Worm (Caenorhabditis elegans) whole organism, late embryonic: ENCODE measurements around the gene Y105C5A.15.

Experiments used
- C38D4.7 ChIP-seq: fragments of 200-800 bp; sonication (Bioruptor generic); optimal IDR thresholded peaks from 2 replicates; lab custom pipeline; 2018; ENCODE audit warnings: mild to moderate bottlenecking, missing genetic modification characterization, moderate library complexity, missing compliant biosample characterization
- T23F11.4 ChIP-seq: fragments of 200-800 bp; sonication (Bioruptor generic); optimal IDR thresholded peaks from 2 replicates; lab custom pipeline; 2018; ENCODE audit warnings: mild to moderate bottlenecking, missing genetic modification characterization, missing compliant biosample characterization
- Y22D7AL.16 ChIP-seq: sonication (generic microtip); optimal IDR thresholded peaks from 2 replicates; lab custom pipeline; 2016; ENCODE audit warnings: missing genetic modification characterization, missing compliant biosample characterization
- ama-1 ChIP-seq: fragments of 150-350 bp; optimal IDR thresholded peaks from 2 replicates; lab custom pipeline; 2014
- ceh-18 ChIP-seq: sonication (generic microtip); optimal IDR thresholded peaks from 2 replicates; lab custom pipeline; 2016; ENCODE audit warnings: missing genetic modification characterization, missing compliant biosample characterization
- ceh-19 ChIP-seq: fragments of 200-800 bp; sonication (Bioruptor generic); optimal IDR thresholded peaks from 2 replicates; lab custom pipeline; 2018; ENCODE audit warnings: mild to moderate bottlenecking, missing genetic modification characterization, missing compliant biosample characterization
- ceh-2 ChIP-seq: sonication (generic microtip); optimal IDR thresholded peaks from 2 replicates; lab custom pipeline; 2016; ENCODE audit warnings: missing genotype, missing genetic modification characterization, missing compliant biosample characterization
- ceh-30 ChIP-seq: fragments of 150-350 bp; optimal IDR thresholded peaks from 2 replicates; lab custom pipeline; 2014; ENCODE audit warnings: missing biosample characterization, missing genetic modification characterization
- ceh-45 ChIP-seq: fragments of 200-800 bp; sonication (Bioruptor generic); IDR thresholded peaks from 2 replicates; pipeline ENCODE4 v1.3.6; 2022; ENCODE audit warnings: missing genetic modification reagents, missing genetic modification characterization, missing compliant biosample characterization
- dve-1 ChIP-seq: sonication (generic microtip); optimal IDR thresholded peaks from 2 replicates; lab custom pipeline; 2017; ENCODE audit warnings: antibody characterized with exemption, mild to moderate bottlenecking, missing genetic modification characterization, missing compliant biosample characterization
- elt-4 ChIP-seq: sonication (generic microtip); optimal IDR thresholded peaks from 2 replicates; lab custom pipeline; 2016; ENCODE audit warnings: missing genetic modification characterization, missing compliant biosample characterization
- fax-1 ChIP-seq: sonication (generic microtip); optimal IDR thresholded peaks from 2 replicates; lab custom pipeline; 2016; ENCODE audit warnings: missing genotype, missing genetic modification characterization, missing compliant biosample characterization
- fkh-10 ChIP-seq: fragments of 150-350 bp; optimal IDR thresholded peaks from 2 replicates; lab custom pipeline; 2014; ENCODE audit warnings: missing biosample characterization, missing genetic modification reagents, missing genetic modification characterization
- gmeb-2 ChIP-seq: sonication (generic microtip); optimal IDR thresholded peaks from 2 replicates; lab custom pipeline; 2016; ENCODE audit warnings: missing genetic modification characterization, inconsistent platforms, missing compliant biosample characterization
- hlh-15 ChIP-seq: sonication (generic microtip); optimal IDR thresholded peaks from 2 replicates; lab custom pipeline; 2016; ENCODE audit warnings: missing genetic modification characterization, missing compliant biosample characterization
- hlh-6 ChIP-seq: sonication (generic microtip); optimal IDR thresholded peaks from 2 replicates; lab custom pipeline; 2016; ENCODE audit warnings: missing genotype, missing genetic modification characterization, missing compliant biosample characterization
- hlh-8 ChIP-seq: sonication (generic microtip); optimal IDR thresholded peaks from 2 replicates; lab custom pipeline; 2016; ENCODE audit warnings: missing genotype, missing genetic modification characterization, missing compliant biosample characterization
- madf-2 ChIP-seq: sonication (generic microtip); optimal IDR thresholded peaks from 2 replicates; lab custom pipeline; 2017; ENCODE audit warnings: missing genetic modification characterization, missing compliant biosample characterization
- nhr-11 ChIP-seq: fragments of 150-350 bp; optimal IDR thresholded peaks from 2 replicates; lab custom pipeline; 2014; ENCODE audit warnings: missing biosample characterization, missing genetic modification characterization
- nhr-232 ChIP-seq: sonication (generic microtip); optimal IDR thresholded peaks from 2 replicates; lab custom pipeline; 2016; ENCODE audit warnings: missing genetic modification characterization, missing compliant biosample characterization
- npax-4 ChIP-seq: sonication (generic microtip); optimal IDR thresholded peaks from 2 replicates; lab custom pipeline; 2016; ENCODE audit warnings: missing genetic modification characterization, missing compliant biosample characterization
- pha-2 ChIP-seq: sonication (generic microtip); optimal IDR thresholded peaks from 2 replicates; lab custom pipeline; 2017; ENCODE audit warnings: mild to moderate bottlenecking, missing genetic modification characterization, missing compliant biosample characterization
- pha-4 ChIP-seq: fragments of 150-350 bp; optimal IDR thresholded peaks from 2 replicates; lab custom pipeline; 2018; ENCODE audit warnings: missing biosample characterization, missing genetic modification reagents, missing genetic modification characterization
- pqm-1 ChIP-seq: sonication (generic microtip); optimal IDR thresholded peaks from 2 replicates; lab custom pipeline; 2016; ENCODE audit warnings: missing genetic modification characterization, missing compliant biosample characterization
- pros-1 ChIP-seq: fragments of 150-350 bp; optimal IDR thresholded peaks from 2 replicates; lab custom pipeline; 2014; ENCODE audit warnings: missing biosample characterization, missing genetic modification reagents, missing genetic modification characterization
- ref-2 ChIP-seq: sonication (generic microtip); optimal IDR thresholded peaks from 2 replicates; lab custom pipeline; 2016; ENCODE audit warnings: missing genetic modification characterization, missing compliant biosample characterization
- rnt-1 ChIP-seq: sonication (generic microtip); optimal IDR thresholded peaks from 2 replicates; lab custom pipeline; 2016; ENCODE audit warnings: missing genetic modification characterization, missing compliant biosample characterization
- sdc-2 ChIP-seq: sonication (generic microtip); optimal IDR thresholded peaks from 2 replicates; lab custom pipeline; 2016; ENCODE audit warnings: missing genotype, missing genetic modification characterization, missing compliant biosample characterization
- sox-2 ChIP-seq: fragments of 200-800 bp; sonication (Bioruptor generic); IDR thresholded peaks from 2 replicates; pipeline ENCODE4 v1.3.6; 2022; ENCODE audit warnings: missing genetic modification reagents, missing genetic modification characterization, missing compliant biosample characterization
- sox-4 ChIP-seq: sonication (generic microtip); optimal IDR thresholded peaks from 2 replicates; lab custom pipeline; 2017; ENCODE audit warnings: mild to moderate bottlenecking, missing genetic modification characterization, inconsistent platforms, missing compliant biosample characterization
- syd-9 ChIP-seq: sonication (generic microtip); optimal IDR thresholded peaks from 2 replicates; lab custom pipeline; 2016; ENCODE audit warnings: mild to moderate bottlenecking, missing genetic modification characterization, moderate library complexity, missing compliant biosample characterization
- tbx-2 ChIP-seq: sonication (generic microtip); optimal IDR thresholded peaks from 2 replicates; lab custom pipeline; 2016; ENCODE audit warnings: missing genetic modification characterization, missing compliant biosample characterization
- tbx-7 ChIP-seq: sonication (generic microtip); optimal IDR thresholded peaks from 2 replicates; lab custom pipeline; 2016; ENCODE audit warnings: missing genotype, missing genetic modification characterization, missing compliant biosample characterization
- unc-3 ChIP-seq, 2 experiments: fragments of 200-800 bp in 1 of 2; sonication (Bioruptor generic) in 1 of 2; sonication (generic microtip) in 1 of 2; conservative IDR thresholded peaks in 1 of 2; optimal IDR thresholded peaks in 1 of 2; 2 replicates each; pipeline versions ENCODE4 v1.3.6 to Lab custom; 2016 to 2022; ENCODE audit warnings: missing compliant biosample characterization in 2 of 2, missing genetic modification characterization in 2 of 2, missing genetic modification reagents in 1 of 2
- unc-86 ChIP-seq: sonication (generic microtip); optimal IDR thresholded peaks from 2 replicates; lab custom pipeline; 2016; ENCODE audit warnings: missing genetic modification characterization, missing compliant biosample characterization
- ztf-16 ChIP-seq: sonication (generic microtip); optimal IDR thresholded peaks from 2 replicates; lab custom pipeline; 2017; ENCODE audit warnings: missing genetic modification characterization, missing compliant biosample characterization

Y105C5A.15 gene

DNA sequence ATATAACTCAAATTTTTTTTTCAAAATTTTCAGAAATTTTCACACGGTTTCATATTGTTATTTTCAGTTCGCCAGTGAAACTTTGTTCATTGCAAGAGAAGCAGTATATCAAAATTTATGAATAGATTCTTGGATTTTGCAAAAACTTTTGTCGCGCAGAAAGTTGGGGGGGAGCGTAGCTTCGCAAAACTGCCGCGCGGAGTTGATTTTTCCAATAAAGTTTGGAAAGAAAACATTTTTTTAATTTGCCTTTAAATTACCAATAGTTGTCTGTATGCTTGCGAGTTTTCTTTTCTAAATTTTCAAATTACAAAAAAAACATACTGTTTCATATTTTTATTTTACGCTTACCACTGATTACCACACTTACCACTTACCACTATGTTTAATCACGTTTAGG lies 2.8 kb upstream of the Y105C5A.15 start:
- TF ChIP-seq hlh-6 (tag; lab: Kevin White, UChicago) (no peak), ceh-2 (tag; lab: Kevin White, UChicago) (no peak), ceh-19 (GFP tag; lab: Kevin White, UChicago) (no peak), rnt-1 (no peak), pqm-1 (tag; lab: Kevin White, UChicago) (no peak), hlh-15 (tag; lab: Kevin White, UChicago) (no peak), syd-9 (tag; lab: Kevin White, UChicago) (no peak), ceh-18 (tag; lab: Kevin White, UChicago) (no peak), unc-3 (GFP tag; conservative IDR thresholded peaks at IDR 0.05; lab: Robert Waterston, UW) (no peak), unc-3 (tag; optimal IDR thresholded peaks at IDR 0.05; lab: Kevin White, UChicago) (no peak), nhr-232 (tag; lab: Kevin White, UChicago) (no peak), madf-2 (no peak), gmeb-2 (no peak), ceh-45 (no peak), pros-1 (tag; lab: Kevin White, UChicago) (no peak), ref-2 (no peak), T23F11.4 (GFP tag; lab: Kevin White, UChicago) (no peak)

ce11 chrIV:15687825-15688224 lies 1.2 kb upstream of the Y105C5A.15 start:
- TF ChIP-seq ceh-18 (tag; lab: Kevin White, UChicago) = no peak
- TF ChIP-seq C38D4.7 (GFP tag; lab: Kevin White, UChicago) = no peak
- TF ChIP-seq pros-1 (tag; lab: Kevin White, UChicago) = no peak
- TF ChIP-seq sdc-2 (tag; lab: Kevin White, UChicago) = no peak
- no peak for TF ChIP-seq elt-4 (tag; lab: Kevin White, UChicago)
- TF ChIP-seq Y22D7AL.16 (tag; lab: Kevin White, UChicago) = no peak
- TF ChIP-seq dve-1 = no peak
- TF ChIP-seq rnt-1 = no peak
- TF ChIP-seq fkh-10 (GFP tag; lab: Kevin White, UChicago) = no peak

- TF ChIP-seq npax-4 (tag; lab: Kevin White, UChicago) = no peak
- TF ChIP-seq ama-1 (lab: Kevin White, UChicago) = no peak
- no peak for TF ChIP-seq unc-86 (tag; lab: Kevin White, UChicago)
- no peak for TF ChIP-seq pqm-1 (tag; lab: Kevin White, UChicago)
- no peak for TF ChIP-seq pha-2 (tag; lab: Kevin White, UChicago)
- no peak for TF ChIP-seq pros-1 (tag; lab: Kevin White, UChicago)
Observed at ce11 chrIV:15691829-15692228, 2.8 kb downstream of the Y105C5A.15 start.

DNA sequence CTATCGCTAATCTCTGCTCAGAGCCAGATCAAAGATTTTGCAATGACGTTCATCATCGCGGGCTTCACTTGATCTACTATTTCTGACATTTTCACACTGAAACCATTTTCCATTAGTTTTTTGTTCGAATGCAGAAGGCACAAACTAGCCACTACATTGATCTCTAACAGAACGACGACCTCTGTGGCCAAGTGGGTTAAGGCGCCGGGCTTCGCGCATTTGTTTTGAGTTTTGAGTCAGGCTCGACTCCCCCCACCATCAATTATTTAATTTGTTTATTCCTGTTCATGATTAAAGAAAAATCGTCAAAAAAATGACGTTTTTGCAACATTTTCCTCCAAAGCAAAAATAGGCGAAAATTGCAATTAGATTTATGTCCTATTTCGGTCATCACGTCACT lies 4.3 kb downstream of the Y105C5A.15 start:
- TF ChIP-seq sox-4 (no peak), syd-9 (tag; lab: Kevin White, UChicago) (no peak), tbx-2 (tag; lab: Kevin White, UChicago) (no peak), hlh-8 (tag; lab: Kevin White, UChicago) (no peak), pha-4 (no peak), fax-1 (tag; lab: Kevin White, UChicago) (no peak), ceh-30 (tag; lab: Kevin White, UChicago) (no peak), tbx-7 (tag; lab: Kevin White, UChicago) (no peak), sox-2 (GFP tag; lab: Robert Waterston, UW) (no peak), unc-3 (GFP tag; conservative IDR thresholded peaks at IDR 0.05; lab: Robert Waterston, UW) (no peak), unc-3 (tag; optimal IDR thresholded peaks at IDR 0.05; lab: Kevin White, UChicago) (no peak), nhr-11 (tag; lab: Kevin White, UChicago) (no peak), ceh-18 (tag; lab: Kevin White, UChicago) (no peak), ztf-16 (tag; lab: Kevin White, UChicago) (no peak), madf-2 (no peak)
- TF ChIP-seq, all 69 proteins: peak for 0
